Worm (Caenorhabditis elegans) whole organism, young adult: ENCODE data around the gene swt-1.

Experiments used
- B0019.2 ChIP-seq: fragments of 200-800 bp; sonication (Bioruptor generic); conservative IDR thresholded peaks from 2 replicates; pipeline ENCODE4 v1.3.6; 2022; ENCODE audit warnings: missing genetic modification reagents, missing genetic modification characterization, missing compliant biosample characterization
- B0336.3 ChIP-seq: fragments of 200-800 bp; sonication (Bioruptor generic); IDR thresholded peaks from 2 replicates; pipeline ENCODE4 v1.3.6; 2022; ENCODE audit warnings: missing genetic modification characterization, missing compliant biosample characterization
- C06A6.2 ChIP-seq: fragments of 200-800 bp; sonication (Bioruptor generic); conservative IDR thresholded peaks from 2 replicates; pipeline ENCODE4 v1.3.6; 2022; ENCODE audit warnings: missing genetic modification characterization, missing compliant biosample characterization
- F23B12.7 ChIP-seq: sonication (generic microtip); optimal IDR thresholded peaks from 2 replicates; lab custom pipeline; 2017; ENCODE audit warnings: missing genetic modification characterization, mild to moderate bottlenecking, missing compliant biosample characterization, antibody characterized with exemption, moderate library complexity; ENCODE audit not compliant: insufficient read depth
- F37B4.10 ChIP-seq: fragments of 200-800 bp; sonication (Bioruptor generic); IDR thresholded peaks from 2 replicates; pipeline ENCODE4 v1.3.6; 2022; ENCODE audit warnings: missing genetic modification characterization, missing compliant biosample characterization
- F52B5.7 ChIP-seq: sonication (generic microtip); optimal IDR thresholded peaks from 2 replicates; lab custom pipeline; 2016; ENCODE audit warnings: mild to moderate bottlenecking, missing genetic modification characterization, missing compliant biosample characterization
- F57C9.4 ChIP-seq: sonication (generic microtip); optimal IDR thresholded peaks from 2 replicates; lab custom pipeline; 2017; ENCODE audit warnings: mild to moderate bottlenecking, missing genetic modification characterization, missing compliant biosample characterization
- T07F8.4 ChIP-seq: sonication (generic microtip); optimal IDR thresholded peaks from 2 replicates; lab custom pipeline; 2016; ENCODE audit warnings: mild to moderate bottlenecking, missing genetic modification characterization, moderate library complexity, missing compliant biosample characterization
- ZK185.1 ChIP-seq: sonication (generic microtip); optimal IDR thresholded peaks from 2 replicates; lab custom pipeline; 2016; ENCODE audit warnings: mild to moderate bottlenecking, missing genetic modification characterization, missing compliant biosample characterization; ENCODE audit not compliant: poor library complexity, severe bottlenecking
- ama-1 ChIP-seq, 3 experiments: fragments of 150-350 bp in 1 of 3; sonication (generic microtip) in 2 of 3; optimal IDR thresholded peaks; 2 replicates each; lab custom pipeline; 2014 to 2018; ENCODE audit warnings: missing biosample characterization in 2 of 3, missing genetic modification characterization in 2 of 3, missing genetic modification reagents in 2 of 3
- aptf-2 ChIP-seq: fragments of 200-800 bp; sonication (Bioruptor generic); conservative IDR thresholded peaks from 2 replicates; pipeline ENCODE4 v1.3.6; 2022; ENCODE audit warnings: missing genetic modification reagents, missing genetic modification characterization, missing compliant biosample characterization
- aptf-3 ChIP-seq: fragments of 200-800 bp; sonication (Bioruptor generic); IDR thresholded peaks from 2 replicates; pipeline ENCODE4 v1.3.6; 2022; ENCODE audit warnings: missing genetic modification characterization, missing compliant biosample characterization
- atf-7 ChIP-seq: sonication (generic microtip); optimal IDR thresholded peaks from 2 replicates; lab custom pipeline; 2017; ENCODE audit warnings: mild to moderate bottlenecking, missing genetic modification characterization, missing compliant biosample characterization
- athp-1 ChIP-seq: sonication (generic microtip); optimal IDR thresholded peaks from 2 replicates; lab custom pipeline; 2017; ENCODE audit warnings: mild to moderate bottlenecking, missing genetic modification characterization, missing compliant biosample characterization
- ccch-3 ChIP-seq: fragments of 200-800 bp; sonication (Bioruptor generic); optimal IDR thresholded peaks from 2 replicates; lab custom pipeline; 2018; ENCODE audit warnings: mild to moderate bottlenecking, missing genetic modification characterization, missing compliant biosample characterization
- ceh-40 ChIP-seq: fragments of 200-800 bp; sonication (Bioruptor generic); IDR thresholded peaks from 2 replicates; pipeline ENCODE4 v1.3.6; 2022; ENCODE audit warnings: missing genetic modification characterization, missing compliant biosample characterization
- chd-7 ChIP-seq: sonication (generic microtip); optimal IDR thresholded peaks from 2 replicates; lab custom pipeline; 2016; ENCODE audit warnings: mild to moderate bottlenecking, missing genetic modification characterization, moderate library complexity, missing compliant biosample characterization
- die-1 ChIP-seq: sonication (generic microtip); optimal IDR thresholded peaks from 2 replicates; lab custom pipeline; 2016; ENCODE audit warnings: missing genotype, mild to moderate bottlenecking, missing genetic modification characterization, missing compliant biosample characterization
- egrh-3 ChIP-seq: fragments of 200-800 bp; sonication (Bioruptor generic); IDR thresholded peaks from 2 replicates; pipeline ENCODE4 v1.3.6; 2022; ENCODE audit warnings: missing genetic modification reagents, missing genetic modification characterization, missing compliant biosample characterization
- ekl-4 ChIP-seq: fragments of 200-800 bp; sonication (Bioruptor generic); IDR thresholded peaks from 2 replicates; pipeline ENCODE4 v1.3.6; 2022; ENCODE audit warnings: missing genetic modification reagents, missing genetic modification characterization, missing compliant biosample characterization
- fkh-3 ChIP-seq: sonication (generic microtip); optimal IDR thresholded peaks from 2 replicates; lab custom pipeline; 2016; ENCODE audit warnings: mild to moderate bottlenecking, missing genetic modification characterization, missing compliant biosample characterization
- hmg-1.2 ChIP-seq: fragments of 200-800 bp; sonication (Bioruptor generic); IDR thresholded peaks from 2 replicates; pipeline ENCODE4 v1.3.6; 2022; ENCODE audit warnings: missing genetic modification reagents, missing genetic modification characterization, missing compliant biosample characterization
- hrde-1 ChIP-seq: sonication (generic microtip); optimal IDR thresholded peaks from 2 replicates; lab custom pipeline; 2016; ENCODE audit warnings: missing genetic modification characterization, mild to moderate bottlenecking, missing compliant biosample characterization, moderate library complexity, missing genotype, missing genetic modification reagents, borderline replicate concordance
- hsf-1 ChIP-seq: fragments of 200-800 bp; sonication (Bioruptor generic); IDR thresholded peaks from 2 replicates; pipeline ENCODE4 v1.3.6; 2022; ENCODE audit warnings: missing genetic modification reagents, missing genetic modification characterization, missing compliant biosample characterization
- lin-35 ChIP-seq, 3 experiments: fragments of 150-350 bp in 2 of 3; sonication (generic microtip) in 1 of 3; optimal IDR thresholded peaks; 2 replicates each; lab custom pipeline; 2014 to 2018; ENCODE audit warnings: missing biosample characterization in 3 of 3, missing genetic modification characterization in 3 of 3, missing genetic modification reagents in 3 of 3
- lin-40 ChIP-seq: sonication (generic microtip); optimal IDR thresholded peaks from 2 replicates; lab custom pipeline; 2016; ENCODE audit warnings: missing genetic modification characterization, mild to moderate bottlenecking, missing compliant biosample characterization, missing genotype, missing genetic modification reagents
- lin-54 ChIP-seq: fragments of 200-800 bp; sonication (Bioruptor generic); optimal IDR thresholded peaks from 2 replicates; lab custom pipeline; 2018; ENCODE audit warnings: mild to moderate bottlenecking, missing genetic modification characterization, missing compliant biosample characterization
- madf-6 ChIP-seq: fragments of 200-800 bp; sonication (Bioruptor generic); IDR thresholded peaks from 2 replicates; pipeline ENCODE4 v1.3.6; 2022; ENCODE audit warnings: missing genetic modification reagents, missing genetic modification characterization, missing compliant biosample characterization
- mcd-1 ChIP-seq: fragments of 200-800 bp; sonication (Bioruptor generic); IDR thresholded peaks from 2 replicates; pipeline ENCODE4 v1.3.6; 2022; ENCODE audit warnings: missing genetic modification reagents, missing genetic modification characterization, missing compliant biosample characterization
- nfya-2 ChIP-seq: fragments of 200-800 bp; sonication (Bioruptor generic); IDR thresholded peaks from 2 replicates; pipeline ENCODE4 v1.3.6; 2022; ENCODE audit warnings: missing genetic modification reagents, missing genetic modification characterization, missing compliant biosample characterization
- nhr-120 ChIP-seq: fragments of 200-800 bp; sonication (Bioruptor generic); IDR thresholded peaks from 2 replicates; pipeline ENCODE4 v1.3.6; 2022; ENCODE audit warnings: missing genetic modification characterization, missing compliant biosample characterization
- nhr-80 ChIP-seq: sonication (generic microtip); optimal IDR thresholded peaks from 2 replicates; lab custom pipeline; 2016; ENCODE audit warnings: missing genetic modification characterization, missing compliant biosample characterization
- nhr-90 ChIP-seq: sonication (generic microtip); optimal IDR thresholded peaks from 2 replicates; lab custom pipeline; 2016; ENCODE audit warnings: missing genotype, mild to moderate bottlenecking, missing genetic modification characterization, missing compliant biosample characterization
- pha-4 ChIP-seq: fragments of 150-350 bp; sonication (generic microtip); optimal IDR thresholded peaks from 2 replicates; lab custom pipeline; 2014; ENCODE audit warnings: missing biosample characterization, missing genetic modification reagents, missing genetic modification characterization
- snpc-1.3 ChIP-seq: sonication (generic microtip); optimal IDR thresholded peaks from 2 replicates; lab custom pipeline; 2017; ENCODE audit warnings: missing genetic modification characterization, mild to moderate bottlenecking, missing compliant biosample characterization, antibody characterized with exemption, moderate library complexity, missing genotype, missing genetic modification reagents; ENCODE audit not compliant: insufficient read depth
- sptf-2 ChIP-seq: fragments of 200-800 bp; sonication (Bioruptor generic); optimal IDR thresholded peaks from 2 replicates; lab custom pipeline; 2018; ENCODE audit warnings: mild to moderate bottlenecking, missing genetic modification characterization, missing compliant biosample characterization
- tlf-1 ChIP-seq: fragments of 200-800 bp; sonication (Bioruptor generic); optimal IDR thresholded peaks from 2 replicates; lab custom pipeline; 2018; ENCODE audit warnings: mild to moderate bottlenecking, missing genetic modification characterization, missing compliant biosample characterization
- xnd-1 ChIP-seq: sonication (generic microtip); optimal IDR thresholded peaks from 2 replicates; lab custom pipeline; 2016; ENCODE audit warnings: missing genotype, missing genetic modification reagents, missing genetic modification characterization, missing compliant biosample characterization
- ztf-26 ChIP-seq: sonication (generic microtip); optimal IDR thresholded peaks from 2 replicates; lab custom pipeline; 2017; ENCODE audit warnings: missing genetic modification characterization, missing compliant biosample characterization
- ztf-28 ChIP-seq: fragments of 200-800 bp; sonication (Bioruptor generic); IDR thresholded peaks from 2 replicates; pipeline ENCODE4 v1.3.6; 2022; ENCODE audit warnings: missing genetic modification reagents, missing genetic modification characterization, missing compliant biosample characterization

The swt-1 gene

DNA sequence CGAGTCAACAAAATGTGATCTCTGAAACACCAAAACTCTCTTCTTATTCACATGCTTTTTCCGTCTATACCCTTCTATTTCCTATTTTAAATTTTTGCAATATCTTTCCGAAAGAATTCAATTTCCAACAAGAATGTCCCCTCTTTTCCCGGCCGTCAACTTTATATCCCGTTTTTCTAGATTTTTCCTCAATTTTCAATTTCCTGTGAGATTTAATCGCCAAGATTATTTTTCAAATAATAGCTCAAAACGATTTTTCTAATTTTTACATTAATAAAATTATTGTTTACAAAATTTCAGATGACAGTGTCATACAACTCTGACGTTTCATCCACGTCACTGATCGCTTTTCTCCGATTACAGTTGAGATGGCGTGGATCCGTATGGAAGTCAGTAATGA is 24.0 kb upstream of the swt-1 start, which contains the start of gene best-19:
Gene best-19, plus strand, starts transcription at position 301 of the 400 bp plus-strand sequence.
- TF ChIP-seq tlf-1 (GFP tag; lab: Kevin White, UChicago) = no peak
- TF ChIP-seq B0019.2 = no peak
- no peak for TF ChIP-seq hrde-1 (tag; lab: Kevin White, UChicago)

DNA sequence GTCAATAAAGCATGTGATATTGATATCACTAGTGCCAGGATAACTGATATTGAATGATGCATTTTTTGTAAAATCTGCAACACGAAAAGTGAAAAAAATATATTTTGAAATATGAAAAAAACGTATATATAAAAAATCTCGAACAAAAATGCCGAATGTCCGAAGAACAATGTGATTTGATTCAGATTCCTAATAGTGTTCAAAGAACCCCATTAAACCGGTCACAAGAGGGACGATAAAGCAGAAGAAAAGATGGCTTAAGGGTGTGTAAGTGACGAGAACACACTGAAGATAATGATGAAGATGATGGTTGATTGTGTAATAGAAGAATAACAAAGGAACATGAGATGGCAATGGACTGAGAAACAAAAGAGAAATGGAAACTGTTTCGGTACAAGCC is 19.3 kb upstream of the swt-1 start, which contains the start of gene T21D12.14:
Gene T21D12.14, minus strand, starts transcription at position 101 of the 400 bp plus-strand sequence.
- no peak for TF ChIP-seq hmg-1.2 (GFP tag; lab: Robert Waterston, UW)
- no peak for TF ChIP-seq hsf-1
- no peak for TF ChIP-seq T07F8.4
- no peak for TF ChIP-seq egrh-3 (GFP tag; lab: Robert Waterston, UW)
- no peak for TF ChIP-seq F37B4.10 (GFP tag; lab: Robert Waterston, UW)
- TF ChIP-seq aptf-3 = no peak
- TF ChIP-seq ztf-26 (tag; lab: Kevin White, UChicago) = no peak
- TF ChIP-seq ZK185.1 (tag; lab: Kevin White, UChicago) = no peak
- TF ChIP-seq nhr-120 (GFP tag; lab: Robert Waterston, UW) = no peak
- TF ChIP-seq F57C9.4 = no peak
- no peak for TF ChIP-seq ztf-28 (GFP tag; lab: Robert Waterston, UW)
- no peak for TF ChIP-seq C06A6.2 (GFP tag; lab: Robert Waterston, UW)
- no peak for TF ChIP-seq nhr-90

DNA sequence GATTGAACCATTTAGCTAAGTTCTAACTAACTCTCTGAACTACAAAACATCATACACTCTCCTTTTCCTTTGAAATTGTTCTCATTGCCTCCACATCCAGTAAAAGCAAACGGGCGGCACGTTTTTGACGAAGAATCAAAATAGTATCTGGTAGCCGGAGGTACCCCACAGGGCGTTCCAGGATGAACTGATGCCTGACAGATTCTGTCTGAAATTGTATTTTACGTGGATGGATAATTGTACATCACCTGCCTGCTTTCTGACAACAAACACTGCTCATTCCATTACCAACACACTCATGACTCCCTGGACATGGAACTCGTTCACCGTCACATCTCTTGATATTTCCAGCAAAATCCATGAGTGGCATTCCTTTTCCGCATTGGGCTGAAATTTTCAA is 16.9 kb upstream of the swt-1 start:
- TF ChIP-seq aptf-2 (no peak), xnd-1 (tag; lab: Kevin White, UChicago) (no peak), F52B5.7 (tag; lab: Kevin White, UChicago) (no peak), lin-35 (GFP tag; optimal IDR thresholded peaks at IDR 0.05; lab: Kevin White, UChicago) (no peak), snpc-1.3 (tag; lab: Kevin White, UChicago) (no peak), die-1 (tag; lab: Kevin White, UChicago) (no peak), athp-1 (tag; lab: Kevin White, UChicago) (no peak)

DNA sequence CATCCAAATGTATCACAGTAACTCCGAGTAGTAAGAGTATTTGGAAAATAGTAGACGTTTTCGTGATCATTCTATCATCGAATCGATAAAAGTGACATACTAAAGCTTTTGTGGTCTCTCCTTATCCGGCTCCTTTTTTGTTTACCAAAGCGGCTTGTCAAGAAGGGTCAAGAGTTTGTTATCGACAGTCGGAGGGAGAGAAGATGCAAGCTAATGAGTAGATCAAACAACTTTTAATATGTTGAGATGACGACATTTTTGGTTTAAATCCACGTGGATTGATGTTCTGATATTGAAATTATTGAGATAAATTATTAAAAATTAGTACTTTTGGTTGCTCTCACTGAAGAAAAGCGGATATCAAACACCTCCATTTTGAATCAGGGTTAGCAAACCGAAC is 15.9 kb upstream of the swt-1 start, which contains the start of gene T21D12.7:
Gene T21D12.7, minus strand, starts transcription at position 101 of the 400 bp plus-strand sequence.
- TF ChIP-seq sptf-2 (GFP tag; lab: Kevin White, UChicago) (no peak), ceh-40 (GFP tag; lab: Robert Waterston, UW) (no peak), hmg-1.2 (GFP tag; lab: Robert Waterston, UW) (no peak), lin-35 (GFP tag; optimal IDR thresholded peaks at IDR 0.05; lab: Kevin White, UChicago) (peak in 1 of 3 experiments; percentile 36), C06A6.2 (GFP tag; lab: Robert Waterston, UW) (no peak)
- TF ChIP-seq, all 124 proteins: peak for 1

DNA sequence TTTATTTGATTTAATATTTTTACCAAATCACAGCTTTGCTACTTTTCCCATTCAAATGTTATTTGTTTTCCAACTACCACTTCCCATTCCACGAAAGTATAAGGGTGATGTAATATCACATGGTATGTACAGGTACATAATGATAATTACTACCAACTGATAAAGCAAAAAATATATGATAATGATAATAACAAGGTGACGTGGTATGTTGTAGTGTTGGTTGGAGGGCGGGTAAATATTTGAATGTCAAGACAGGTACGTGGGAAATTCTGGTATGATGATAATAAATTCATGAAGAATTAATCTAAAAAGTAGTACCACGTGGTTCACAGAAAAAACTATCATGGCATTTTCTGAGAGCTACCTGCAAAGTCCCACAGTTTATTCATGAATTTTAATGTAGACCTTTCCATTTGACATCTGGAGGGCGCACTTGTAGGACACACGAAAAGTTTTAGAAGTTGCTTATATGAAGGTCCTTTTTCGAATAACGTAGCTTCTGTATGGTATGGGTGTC is 15.4 kb upstream of the swt-1 start:
- TF ChIP-seq pha-4 = peak; percentile 18
- TF ChIP-seq F23B12.7 = no peak
- TF ChIP-seq lin-40 (tag; lab: Kevin White, UChicago) = peak; percentile 45
- peak; percentile 4; the same call in 1 of the 2 replicates for TF ChIP-seq mcd-1 (GFP tag; lab: Robert Waterston, UW)
- TF ChIP-seq fkh-3 (tag; lab: Kevin White, UChicago) = no peak
- no peak for TF ChIP-seq ama-1 (optimal IDR thresholded peaks at IDR 0.05; lab: Kevin White, UChicago)
- TF ChIP-seq ama-1 (GFP tag; optimal IDR thresholded peaks at IDR 0.05; lab: Kevin White, UChicago) = no peak
- 0 out of 2 replicates have a peak, but pooled peaks have one; percentile 16 for TF ChIP-seq ekl-4 (GFP tag; lab: Robert Waterston, UW)
- TF ChIP-seq chd-7 = peak; percentile 30
- TF ChIP-seq nhr-90 = peak; percentile 42
- peak; percentile 19 for TF ChIP-seq ZK185.1 (tag; lab: Kevin White, UChicago)
- TF ChIP-seq nfya-2 (GFP tag; lab: Robert Waterston, UW) = no peak
- peak; percentile 20 for TF ChIP-seq lin-54 (GFP tag; lab: Kevin White, UChicago)
- TF ChIP-seq B0336.3 = peak; percentile 66
- TF ChIP-seq tlf-1 (GFP tag; lab: Kevin White, UChicago) = peak; percentile 49
- no peak for TF ChIP-seq madf-6 (GFP tag; lab: Robert Waterston, UW)
- peak; percentile 79 for TF ChIP-seq atf-7 (tag; lab: Kevin White, UChicago)
- no peak for TF ChIP-seq ccch-3 (GFP tag; lab: Kevin White, UChicago)
- peak; percentile 80 for TF ChIP-seq nhr-80 (tag; lab: Kevin White, UChicago)
